Worm (Caenorhabditis elegans): ENCODE measurements around the gene fbxa-182.

DNA sequence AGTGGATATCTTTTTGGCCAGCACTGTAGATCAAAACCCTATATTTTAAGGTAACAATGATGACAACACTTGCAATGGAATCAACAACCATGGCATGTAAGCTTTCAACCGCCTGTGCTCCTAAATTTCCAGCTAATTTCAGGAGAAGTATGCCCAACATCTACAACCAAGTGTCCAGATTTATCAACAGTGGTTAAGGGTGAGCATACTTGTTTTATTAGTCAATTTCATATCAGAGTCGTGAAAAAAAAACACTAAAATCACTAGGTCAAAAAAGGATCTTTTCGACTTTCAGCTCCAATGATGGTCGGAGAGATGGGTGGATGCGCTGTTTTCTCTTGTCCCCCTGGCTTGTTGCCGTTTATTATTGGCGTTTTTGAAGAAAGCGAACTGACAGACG is 8.6 kb downstream of the fbxa-182 start, which contains the start of gene F16G10.1:
- TF ChIP-seq him-1 (tag; optimal IDR thresholded peaks at IDR 0.05) (no peak), W03F9.2 (tag; optimal IDR thresholded peaks at IDR 0.05) (no peak)
